Fruit fly (Drosophila melanogaster) whole organism, larva: ENCODE measurements around the gene CG33322.

Experiments used
- noc ChIP-seq: fragments of 200-800 bp; sonication (Bioruptor generic); optimal IDR thresholded peaks from 3 replicates; lab custom pipeline; 2019; ENCODE audit warnings: missing biosample characterization, mild to moderate bottlenecking, missing genetic modification characterization, moderate library complexity

The CG33322 gene

DNA sequence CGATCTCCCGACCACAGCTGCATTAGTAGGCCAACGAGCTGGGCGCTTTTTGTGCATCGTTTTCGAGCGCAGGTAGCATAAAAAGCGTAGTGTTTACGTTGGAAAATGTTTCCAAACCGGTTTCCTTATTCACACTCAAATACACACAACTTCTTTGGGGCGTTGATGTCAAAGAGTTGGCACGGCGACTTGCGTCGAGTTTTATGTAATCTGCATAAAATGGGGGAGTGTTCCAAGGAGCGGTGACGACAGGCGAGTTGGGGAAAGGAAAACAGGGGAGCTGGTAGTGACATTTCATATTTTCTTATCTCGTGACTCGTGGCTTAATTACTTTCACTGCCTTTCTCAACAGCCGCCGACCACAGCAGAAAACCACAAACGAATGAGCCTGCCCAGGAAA, 21.4 kb downstream of the CG33322 start:
- no peak for TF ChIP-seq noc (tag; lab: Kevin White, UChicago)

DNA sequence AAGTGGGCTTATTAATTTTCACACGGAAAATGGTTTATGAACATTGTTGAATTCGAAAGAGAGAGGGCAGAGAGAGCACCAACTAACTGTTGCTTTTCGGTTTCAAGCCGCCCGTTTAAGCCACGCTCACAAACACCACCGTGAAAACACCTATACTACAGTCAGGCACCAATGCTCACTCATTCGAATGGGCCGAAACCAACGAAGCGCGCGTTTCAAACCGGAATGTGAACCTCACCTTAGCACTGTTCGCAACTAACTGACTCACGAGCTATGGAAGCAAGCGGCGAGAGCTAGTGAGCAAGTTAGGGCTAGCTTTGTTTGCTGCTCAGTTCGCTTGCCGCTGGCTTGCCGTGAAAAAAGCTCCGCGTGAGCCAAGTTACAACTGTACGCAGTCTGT, 22.2 kb downstream of the CG33322 start:
- TF ChIP-seq noc (tag; lab: Kevin White, UChicago), result no peak

DNA sequence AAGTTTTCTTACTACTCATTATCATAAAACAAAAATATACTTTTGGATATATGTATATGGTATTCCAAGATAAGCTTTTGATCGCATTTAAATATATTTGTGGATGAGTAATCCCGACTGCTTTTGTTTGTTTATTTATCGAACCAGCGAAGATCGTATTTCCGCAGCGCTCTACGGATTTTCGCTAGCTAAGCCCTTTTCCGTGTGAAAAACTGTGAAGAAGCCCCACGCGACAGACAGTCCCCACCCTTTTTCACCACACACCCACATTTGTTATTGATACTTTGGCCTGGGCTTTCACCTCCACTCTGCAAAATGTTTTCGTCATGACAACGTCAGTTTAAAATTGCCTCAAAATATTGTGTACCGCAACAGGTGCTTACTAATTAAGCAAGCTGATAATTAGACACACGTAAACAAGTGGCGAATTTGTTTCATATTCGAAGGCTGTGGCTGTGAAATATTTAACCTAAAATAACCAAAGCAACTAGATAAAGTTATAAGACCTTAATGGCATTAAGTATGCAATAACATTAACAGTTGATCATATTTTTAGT, 23.0 kb downstream of the CG33322 start:
- no peak for TF ChIP-seq noc (tag; lab: Kevin White, UChicago)

dm6 chr2L:20792521-20792920, 23.5 kb downstream of the CG33322 start:
- no peak for TF ChIP-seq noc (tag; lab: Kevin White, UChicago)

DNA sequence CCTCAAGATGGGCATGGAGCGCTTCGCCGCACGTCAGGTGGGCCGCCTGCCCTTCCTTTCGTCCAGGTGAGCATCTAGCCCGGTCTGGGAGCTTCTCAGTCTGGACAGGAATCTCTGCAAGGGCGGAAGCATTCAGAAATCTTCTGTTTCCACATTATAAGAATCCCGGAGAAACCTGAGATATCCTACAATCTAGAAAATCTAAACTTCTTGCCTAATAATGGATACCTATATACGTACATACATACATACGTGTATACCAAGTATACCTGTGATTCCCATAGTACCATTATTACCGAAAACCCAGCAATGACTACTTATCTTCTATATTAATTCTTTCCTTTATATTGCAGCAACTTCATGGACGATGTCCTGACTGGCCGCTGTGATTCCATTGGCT, 28.0 kb downstream of the CG33322 start:
- no peak for TF ChIP-seq noc (tag; lab: Kevin White, UChicago)

DNA sequence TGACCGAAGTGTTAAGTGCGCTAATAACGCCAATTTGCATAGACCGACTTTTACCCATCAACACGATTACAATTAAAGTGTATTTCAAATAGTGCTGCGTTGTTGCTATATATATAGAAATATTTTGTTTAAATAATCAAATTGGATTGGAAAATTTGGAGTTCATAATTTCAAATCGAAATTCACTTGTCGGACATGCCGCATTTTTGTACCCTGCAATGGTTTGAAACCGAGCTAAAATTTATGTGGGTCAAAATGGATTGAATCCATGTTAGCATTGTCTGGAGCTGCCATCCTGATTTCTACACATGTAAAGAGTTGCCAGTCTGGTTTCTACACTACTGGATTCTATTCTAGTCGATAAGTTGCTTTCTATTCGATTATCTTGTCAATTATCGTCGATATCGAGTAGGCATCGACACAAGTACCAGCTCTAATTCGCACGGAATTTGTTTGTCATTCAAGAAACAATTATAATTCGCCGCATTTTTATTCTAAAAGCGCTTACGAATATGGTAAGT, 28.7 kb downstream of the CG33322 start, which contains the start of gene Pomp:
TSS of gene Pomp (plus strand) at position 386 of the 521 bp plus-strand sequence.
- TF ChIP-seq noc (tag; lab: Kevin White, UChicago), result peak; percentile 37

DNA sequence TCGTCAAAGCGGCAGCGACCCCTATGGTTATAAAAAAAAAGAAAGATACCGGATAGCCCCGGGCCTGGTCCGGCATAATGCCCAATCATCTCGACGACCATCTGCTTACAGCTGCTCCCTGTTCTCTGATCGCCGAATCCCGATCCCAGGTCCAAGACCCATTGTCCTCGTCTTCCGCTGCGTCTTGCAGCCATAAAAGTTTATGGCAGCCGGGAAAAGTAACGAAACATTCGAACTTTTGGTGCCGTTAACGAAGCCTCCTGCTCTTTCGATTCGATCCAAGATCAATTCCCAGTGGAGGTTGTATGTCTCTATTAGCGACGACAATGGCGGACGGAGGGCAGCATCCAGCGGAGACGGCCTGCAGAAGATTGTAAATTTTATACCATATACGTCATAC, 30.7 kb downstream of the CG33322 start:
- no peak for TF ChIP-seq noc (tag; lab: Kevin White, UChicago)

DNA sequence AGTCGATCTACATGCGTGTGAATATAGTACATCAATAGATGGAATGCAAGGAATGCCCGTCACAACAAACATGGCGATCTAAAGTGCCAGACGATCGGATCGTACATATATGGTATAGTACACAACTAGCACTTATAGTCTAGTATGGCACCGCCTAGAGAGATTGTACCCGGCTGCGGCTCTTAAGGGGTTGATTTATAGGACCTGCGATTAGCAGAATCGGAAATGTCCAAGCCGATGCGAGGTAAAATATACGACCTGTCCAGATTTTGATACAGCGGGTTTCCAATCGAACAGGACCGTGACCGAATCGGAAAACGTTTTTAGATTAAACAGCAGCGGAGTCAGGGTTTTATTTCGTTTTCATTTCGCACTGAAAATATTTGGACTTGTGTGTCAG, 32.1 kb downstream of the CG33322 start:
- peak; percentile 56 for TF ChIP-seq noc (tag; lab: Kevin White, UChicago)

DNA sequence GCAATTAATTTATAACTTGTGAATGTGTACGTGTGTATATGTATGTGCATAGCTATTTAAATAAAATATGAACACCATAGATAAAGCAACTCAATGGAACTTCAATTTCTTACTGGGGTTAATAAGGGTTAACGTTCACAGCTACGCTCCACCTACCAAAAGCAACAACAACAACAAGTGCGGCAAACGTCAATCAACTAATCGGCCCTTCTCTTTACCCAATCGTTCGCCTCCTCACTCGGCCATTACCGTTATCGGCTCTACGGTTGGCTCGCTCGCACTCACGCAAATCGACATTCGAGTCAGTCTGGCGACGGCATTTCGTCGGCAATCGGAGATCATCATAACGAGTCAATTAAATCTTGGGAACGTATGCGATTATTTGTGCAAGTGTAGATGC, 33.0 kb downstream of the CG33322 start:
- no peak for TF ChIP-seq noc (tag; lab: Kevin White, UChicago)

dm6 chr2L:20780768-20781167, 35.3 kb downstream of the CG33322 start:
- peak; percentile 78 for TF ChIP-seq noc (tag; lab: Kevin White, UChicago)

dm6 chr2L:20778380-20778779, 37.7 kb downstream of the CG33322 start:
- no peak for TF ChIP-seq noc (tag; lab: Kevin White, UChicago)

DNA sequence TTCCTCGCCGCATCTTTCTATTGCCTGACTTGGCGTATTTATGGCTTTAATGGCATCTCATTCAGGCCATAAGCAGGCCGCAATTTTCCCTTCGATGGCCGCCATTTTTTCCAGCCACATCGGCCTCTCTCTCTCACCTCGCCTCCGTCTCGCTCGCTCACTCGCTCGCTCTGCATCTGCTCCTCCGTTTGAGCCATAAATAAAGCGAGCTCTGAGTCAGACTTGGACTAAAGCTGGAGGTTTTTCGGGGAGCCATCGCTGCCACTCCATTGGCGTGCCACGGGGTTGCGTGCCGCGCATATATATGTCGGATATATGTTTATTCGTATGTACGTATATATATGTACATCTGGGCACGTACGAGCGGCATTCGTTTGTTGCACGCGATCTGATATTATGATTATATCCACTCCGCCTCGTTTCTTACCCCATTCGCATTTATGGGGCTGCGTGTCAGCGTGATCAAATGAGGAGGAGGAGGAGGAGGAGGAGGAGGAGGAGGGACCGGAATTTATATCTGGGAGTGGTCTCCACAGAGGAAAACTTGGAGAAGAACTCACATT, 39.0 kb downstream of the CG33322 start:
- no peak for TF ChIP-seq noc (tag; lab: Kevin White, UChicago)

- TF ChIP-seq noc (tag; lab: Kevin White, UChicago), result peak; percentile 53
Measured at dm6 chr2L:20775941-20776340, 40.1 kb downstream of the CG33322 start.

DNA sequence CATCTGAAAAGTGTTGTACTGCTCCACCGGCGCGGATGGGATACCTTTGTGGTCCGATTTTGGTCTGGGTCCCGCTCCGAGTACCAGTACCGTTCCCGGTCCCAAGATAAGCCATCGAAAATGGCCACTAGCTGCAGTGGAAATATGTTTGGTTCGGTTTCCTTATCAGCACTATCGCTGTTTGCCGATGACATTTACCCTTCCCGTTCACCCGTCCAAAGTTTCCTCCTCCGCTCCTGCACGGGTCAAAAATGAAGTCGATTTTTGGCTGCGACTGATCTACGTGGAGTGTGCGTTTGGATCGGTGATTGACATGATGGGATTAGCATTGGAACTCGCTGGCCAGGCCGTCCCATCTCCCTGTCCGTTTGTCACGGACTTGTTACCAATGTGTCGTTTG, 41.6 kb downstream of the CG33322 start:
- TF ChIP-seq noc (tag; lab: Kevin White, UChicago), result no peak

DNA sequence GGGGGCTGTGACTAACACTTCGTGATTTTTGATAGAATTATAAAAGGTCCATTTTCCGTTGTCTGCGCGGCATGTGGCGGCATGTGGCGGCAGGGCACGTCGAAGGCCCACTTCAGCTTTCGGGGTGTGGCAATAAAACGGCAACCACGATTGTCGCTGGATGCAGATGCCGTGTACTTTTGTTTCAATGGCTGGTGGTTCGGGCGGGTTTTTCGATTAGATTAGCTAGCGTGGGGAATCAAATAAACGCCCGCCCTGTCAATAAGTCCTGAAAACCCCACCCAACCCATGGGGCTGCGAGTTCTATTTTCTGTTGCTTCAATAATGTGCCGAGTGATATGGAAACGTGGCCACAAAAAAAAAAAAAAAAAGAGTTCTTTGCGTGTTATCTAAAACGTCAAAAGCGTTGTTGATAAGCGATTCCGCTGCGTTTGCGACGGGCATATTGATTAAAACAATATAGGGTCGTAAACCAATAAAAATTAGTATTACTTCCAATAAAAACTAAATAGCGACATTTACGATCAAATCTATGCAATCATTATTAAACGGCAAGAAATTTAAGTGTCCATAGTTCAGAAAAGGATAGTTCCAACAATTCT, 42.5 kb downstream of the CG33322 start:
- TF ChIP-seq noc (tag; lab: Kevin White, UChicago), result peak; percentile 16

DNA sequence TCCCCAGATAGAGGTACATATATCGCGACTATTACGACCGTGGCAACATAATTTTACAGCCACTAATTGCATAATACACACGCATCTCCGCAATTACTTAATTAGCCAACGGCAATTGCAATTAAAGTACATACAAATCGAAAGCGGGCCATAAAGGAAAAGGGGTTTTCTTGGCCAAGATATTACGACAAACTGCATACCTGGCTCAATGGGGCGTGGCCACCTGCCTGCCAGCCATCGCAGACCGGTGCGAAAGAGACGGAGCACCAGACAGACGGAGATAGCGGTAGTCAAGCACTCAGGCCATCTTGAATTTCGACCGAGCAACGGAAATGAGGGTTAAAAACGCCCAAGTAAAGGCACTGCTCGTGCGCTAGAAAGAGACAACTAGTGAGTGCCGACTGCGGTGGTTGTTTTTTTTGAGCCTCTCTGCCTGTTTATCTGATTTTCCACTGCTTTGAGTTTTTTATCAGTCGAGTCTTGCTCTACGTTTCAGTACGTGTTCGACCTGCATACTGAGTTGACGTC, 45.7 kb downstream of the CG33322 start, which contains the start of gene cad:
TSS of gene cad (plus strand) at position 490 of the 528 bp plus-strand sequence.
- TF ChIP-seq noc (tag; lab: Kevin White, UChicago), result peak; percentile 51
